Worm (Caenorhabditis elegans): ENCODE measurements around the gene srd-18.

Gene srd-18

DNA sequence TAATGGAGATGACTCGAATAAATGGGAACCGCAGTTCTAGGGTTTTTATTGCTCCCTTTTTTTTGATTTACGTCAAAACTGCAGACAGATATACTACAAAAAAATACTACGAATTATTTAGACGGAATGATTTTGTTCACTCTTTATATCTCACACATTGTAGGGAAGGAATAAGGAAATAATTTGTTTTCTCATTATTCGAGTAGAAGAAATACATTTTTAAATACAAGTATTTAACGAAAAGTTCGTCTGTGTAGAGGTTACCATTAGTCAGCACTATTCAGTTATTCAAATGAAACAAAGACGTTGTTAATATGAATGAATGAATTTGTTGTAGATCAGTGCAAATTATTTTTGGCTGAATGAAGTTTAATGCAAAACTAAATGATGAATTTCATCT lies at the start of gene srd-18:
srd-18 (minus strand) TSS at position 101 of the 400 bp plus-strand sequence.
- no peak for TF ChIP-seq ama-1 (optimal IDR thresholded peaks at IDR 0.05)
- TF ChIP-seq ZK546.5 (tag; optimal IDR thresholded peaks at IDR 0.05) = no peak
- no peak for TF ChIP-seq vab-7 (GFP tag; IDR thresholded peaks at IDR 0.05)
- no peak for TF ChIP-seq lin-15B (tag; optimal IDR thresholded peaks at IDR 0.05)
- TF ChIP-seq lin-13 (GFP tag; optimal IDR thresholded peaks at IDR 0.05) = no peak
- no peak for TF ChIP-seq ceh-32 (tag; optimal IDR thresholded peaks at IDR 0.05; ENCODE audit: poor library complexity)
- TF ChIP-seq snpc-4 (tag; optimal IDR thresholded peaks at IDR 0.05) = no peak
- TF ChIP-seq nhr-11 (tag; optimal IDR thresholded peaks at IDR 0.05) = no peak
- no peak for TF ChIP-seq skn-1 (tag; optimal IDR thresholded peaks at IDR 0.05)
- no peak for TF ChIP-seq tag-97 (GFP tag; IDR thresholded peaks at IDR 0.05)
- TF ChIP-seq nhr-25 (tag; optimal IDR thresholded peaks at IDR 0.05; ENCODE audit: borderline replicate concordance, insufficient read depth) = no peak

DNA sequence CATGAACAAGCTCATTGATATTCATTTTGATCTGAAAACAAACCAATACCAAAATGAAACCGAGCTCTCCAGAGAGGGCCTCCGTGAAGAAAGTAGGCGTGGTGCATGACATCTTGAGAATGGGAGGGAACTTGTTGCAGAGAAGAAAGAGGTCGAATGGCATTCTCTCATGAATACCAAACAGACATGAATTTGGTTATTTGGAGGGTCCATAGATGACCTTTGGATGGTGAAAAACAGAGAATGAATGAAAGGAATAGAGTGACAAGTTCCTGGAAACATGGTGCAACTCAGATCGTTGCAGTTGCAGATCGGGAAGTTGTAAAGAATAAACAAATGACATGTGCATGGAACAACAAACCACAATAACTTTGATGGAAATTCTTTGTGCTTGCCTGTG lies 49.7 kb upstream of the srd-18 start, which contains the start of gene T10G3.8:
T10G3.8 (minus strand) TSS at position 101 of the 400 bp plus-strand sequence.
- TF ChIP-seq lin-38 (GFP tag; IDR thresholded peaks at IDR 0.05) = no peak
- no peak for TF ChIP-seq ceh-20 (GFP tag; IDR thresholded peaks at IDR 0.05)
- TF ChIP-seq dpl-1 (GFP tag; optimal IDR thresholded peaks at IDR 0.05) = no peak
- TF ChIP-seq tag-97 (GFP tag; IDR thresholded peaks at IDR 0.05) = no peak
- TF ChIP-seq nhr-237 (tag; optimal IDR thresholded peaks at IDR 0.05) = no peak
- no peak for TF ChIP-seq ama-1 (optimal IDR thresholded peaks at IDR 0.05)
- no peak for TF ChIP-seq ceh-28 (tag; optimal IDR thresholded peaks at IDR 0.05)
- no peak for TF ChIP-seq lim-7 (GFP tag; IDR thresholded peaks at IDR 0.05)
- no peak for TF ChIP-seq nhr-28 (tag; optimal IDR thresholded peaks at IDR 0.05)

DNA sequence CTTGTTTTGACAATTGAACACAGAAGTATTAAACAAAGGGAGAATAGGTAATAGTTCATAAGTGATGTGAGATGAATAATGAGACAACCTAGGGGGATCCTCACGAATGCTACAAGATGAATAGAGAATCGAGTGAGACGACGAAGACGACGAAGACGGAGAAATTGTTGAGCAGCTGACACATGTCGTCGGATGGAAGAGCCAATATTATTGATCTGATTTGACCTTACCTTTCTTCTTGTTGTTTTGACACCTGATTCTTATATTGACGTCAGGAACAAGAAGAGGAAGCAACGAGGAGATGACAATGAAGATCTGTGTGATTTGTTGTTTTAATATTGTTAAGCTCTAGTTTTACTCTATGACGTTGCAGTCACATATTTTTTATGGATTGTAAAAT lies 46.8 kb upstream of the srd-18 start, which contains the start of gene T10G3.1:
T10G3.1 (minus strand) TSS at position 213 of the 400 bp plus-strand sequence.
- TF ChIP-seq ZK337.2 (GFP tag; IDR thresholded peaks at IDR 0.05) (no peak), nhr-11 (tag; optimal IDR thresholded peaks at IDR 0.05) (peak; percentile 49), mdl-1 (tag; optimal IDR thresholded peaks at IDR 0.05) (no peak), rbr-2 (tag; optimal IDR thresholded peaks at IDR 0.05) (no peak), zag-1 (tag; optimal IDR thresholded peaks at IDR 0.05) (no peak), ceh-62 (tag; optimal IDR thresholded peaks at IDR 0.05) (no peak), daf-16 (GFP tag; optimal IDR thresholded peaks at IDR 0.05) (peak in 1 of 2 experiments; percentile 94), daf-16 (tag; optimal IDR thresholded peaks at IDR 0.05) (no peak), pqm-1 (tag; optimal IDR thresholded peaks at IDR 0.05) (no peak), daf-8 (GFP tag; IDR thresholded peaks at IDR 0.05) (no peak), lin-39 (tag; optimal IDR thresholded peaks at IDR 0.05) (no peak), dve-1 (tag; optimal IDR thresholded peaks at IDR 0.05; ENCODE audit: insufficient read depth) (no peak)

DNA sequence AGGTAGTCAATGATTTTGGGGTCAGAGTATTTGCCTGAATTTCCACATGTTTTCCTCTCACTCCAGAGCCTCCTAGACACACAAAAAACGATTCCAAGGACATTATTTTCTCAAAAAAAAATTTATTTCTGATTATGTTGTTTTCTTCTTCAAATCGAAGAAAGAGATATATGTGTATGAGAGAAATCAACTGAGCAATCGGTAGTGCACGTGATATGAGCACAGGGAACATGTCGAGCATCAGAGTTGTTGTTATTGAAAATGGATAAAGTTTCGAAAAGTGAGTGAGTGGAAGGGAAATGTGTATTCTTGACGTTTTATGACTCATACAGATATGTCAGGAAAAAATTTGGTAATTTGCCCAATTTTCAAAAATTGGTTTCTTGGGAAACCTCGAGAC lies 45.4 kb upstream of the srd-18 start:
- TF ChIP-seq daf-16 (GFP tag; optimal IDR thresholded peaks at IDR 0.05) (peak in 1 of 2 experiments; percentile 59), daf-16 (tag; optimal IDR thresholded peaks at IDR 0.05) (no peak), nhr-11 (tag; optimal IDR thresholded peaks at IDR 0.05) (peak; percentile 14), nhr-76 (tag; optimal IDR thresholded peaks at IDR 0.05) (no peak), Y75B8A.6 (GFP tag; IDR thresholded peaks at IDR 0.05) (no peak), R02D3.7 (tag; optimal IDR thresholded peaks at IDR 0.05) (no peak)

DNA sequence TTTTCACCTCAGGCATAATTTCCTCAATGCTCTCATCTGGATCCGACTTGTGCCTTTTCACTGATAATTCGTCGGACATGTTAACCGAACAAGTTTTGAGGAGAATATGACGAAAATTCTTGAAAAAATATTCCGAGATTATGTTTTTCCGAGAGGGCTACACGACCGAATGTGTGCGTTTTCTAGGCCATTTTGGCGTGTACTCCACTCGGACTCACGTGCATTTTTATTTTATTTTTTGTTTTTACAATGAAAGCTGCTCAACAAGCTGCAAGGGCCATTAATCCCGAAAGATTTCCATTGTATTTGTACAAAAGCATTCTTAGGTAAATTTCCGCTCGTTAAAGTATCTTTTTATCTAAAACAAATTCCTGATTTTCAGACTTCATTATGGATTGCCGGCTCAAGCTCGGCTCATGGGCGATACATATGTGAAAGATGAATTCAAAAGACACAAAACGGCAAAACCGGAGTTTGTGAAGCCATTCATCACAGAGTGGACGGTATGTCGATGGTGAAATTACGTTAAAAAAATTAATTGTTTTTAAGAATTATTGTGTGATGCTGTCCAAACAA lies 41.6 kb upstream of the srd-18 start, which contains the start of the genes F25H9.6 and F25H9.7:
F25H9.6 (minus strand) TSS at position 172 of the 576 bp plus-strand sequence.
F25H9.7 (plus strand) TSS at position 187 of the 576 bp plus-strand sequence.
- no peak for TF ChIP-seq pqm-1 (tag; optimal IDR thresholded peaks at IDR 0.05)
- TF ChIP-seq mxl-3 (GFP tag; optimal IDR thresholded peaks at IDR 0.05) = peak; percentile 71
- TF ChIP-seq duxl-1 (tag; optimal IDR thresholded peaks at IDR 0.05; ENCODE audit: poor library complexity) = peak; percentile 88
- peak; percentile 81 for TF ChIP-seq rbr-2 (tag; optimal IDR thresholded peaks at IDR 0.05)
- peak; percentile 81 for TF ChIP-seq dve-1 (tag; optimal IDR thresholded peaks at IDR 0.05; ENCODE audit: insufficient read depth)
- no peak for TF ChIP-seq snpc-4 (tag; optimal IDR thresholded peaks at IDR 0.05)
- peak; percentile 69; the same call in 1 of the 2 replicates for TF ChIP-seq mdt-29 (GFP tag; IDR thresholded peaks at IDR 0.05)
- TF ChIP-seq F49E8.2 (tag; optimal IDR thresholded peaks at IDR 0.05; ENCODE audit: borderline replicate concordance) = peak; percentile 79
- TF ChIP-seq D1046.2 (GFP tag; IDR thresholded peaks at IDR 0.05) = peak; percentile 78; the same call in 1 of the 2 replicates
- no peak for TF ChIP-seq fkh-10 (GFP tag; optimal IDR thresholded peaks at IDR 0.05)
- peak; percentile 84 for TF ChIP-seq T26A8.4 (GFP tag; IDR thresholded peaks at IDR 0.05)
- TF ChIP-seq arid-1 (GFP tag; conservative IDR thresholded peaks at IDR 0.05) = peak; percentile 60; the same call in 1 of the 2 replicates
- TF ChIP-seq T20F7.1 (GFP tag; optimal IDR thresholded peaks at IDR 0.05) = peak; percentile 78
- TF ChIP-seq vab-7 (GFP tag; IDR thresholded peaks at IDR 0.05) = peak; percentile 57; the same call in 1 of the 2 replicates
- peak; percentile 94 for TF ChIP-seq Y48G9A.11 (GFP tag; IDR thresholded peaks at IDR 0.05)
- TF ChIP-seq dmd-6 (GFP tag; IDR thresholded peaks at IDR 0.05) = peak; percentile 93
- TF ChIP-seq unc-130 (GFP tag; optimal IDR thresholded peaks at IDR 0.05) = peak; percentile 97

Measured in whole organism, L4 larva.